Worm (Caenorhabditis elegans): Measurements from ENCODE around the gene T19D12.4.

Gene T19D12.4

ce11 chrII:6592251-6592650 is 38.7 kb upstream of the T19D12.4 start, which contains the start of gene C56C10.9:
Gene C56C10.9, minus strand, starts transcription at chrII:6592351.
- TF ChIP-seq tbx-37 (GFP tag; conservative IDR thresholded peaks at IDR 0.05) (no peak), ceh-13 (GFP tag; optimal IDR thresholded peaks at IDR 0.05) (no peak), ets-7 (tag; optimal IDR thresholded peaks at IDR 0.05) (no peak), hmbx-1 (tag; optimal IDR thresholded peaks at IDR 0.05) (no peak), pes-1 (GFP tag; IDR thresholded peaks at IDR 0.05) (no peak), flt-1 (GFP tag; IDR thresholded peaks at IDR 0.05) (no peak), hnd-1 (tag; optimal IDR thresholded peaks at IDR 0.05) (no peak), ama-1 (optimal IDR thresholded peaks at IDR 0.05) (no peak), tbx-11 (GFP tag; IDR thresholded peaks at IDR 0.05) (no peak)

- TF ChIP-seq ceh-13 (GFP tag; optimal IDR thresholded peaks at IDR 0.05): no peak
Measured at ce11 chrII:6594151-6594550, 36.8 kb upstream of the T19D12.4 start, which contains the start of gene aipr-1. Gene aipr-1, minus strand, starts transcription at chrII:6594251.

- TF ChIP-seq flt-1 (GFP tag; IDR thresholded peaks at IDR 0.05): no peak
- no peak for TF ChIP-seq tra-4 (tag; optimal IDR thresholded peaks at IDR 0.05)
- no peak for TF ChIP-seq pes-1 (GFP tag; IDR thresholded peaks at IDR 0.05)
- no peak for TF ChIP-seq aly-1 (tag; optimal IDR thresholded peaks at IDR 0.05)
- no peak for TF ChIP-seq ama-1 (optimal IDR thresholded peaks at IDR 0.05)
- TF ChIP-seq hmg-4 (GFP tag; optimal IDR thresholded peaks at IDR 0.05): no peak
- TF ChIP-seq ceh-13 (GFP tag; optimal IDR thresholded peaks at IDR 0.05): no peak
- no peak for TF ChIP-seq tbx-37 (GFP tag; conservative IDR thresholded peaks at IDR 0.05)
- TF ChIP-seq sea-1 (GFP tag; conservative IDR thresholded peaks at IDR 0.05): no peak
- no peak for TF ChIP-seq hnd-1 (tag; optimal IDR thresholded peaks at IDR 0.05)
Measured at ce11 chrII:6597507-6597906, 33.4 kb upstream of the T19D12.4 start.

ce11 chrII:6598050-6598449 is 32.9 kb upstream of the T19D12.4 start, which contains the start of gene dnj-8:
Gene dnj-8, minus strand, starts transcription at chrII:6598080.
- TF ChIP-seq ceh-36 (tag; optimal IDR thresholded peaks at IDR 0.05) (no peak), ceh-13 (GFP tag; optimal IDR thresholded peaks at IDR 0.05) (no peak), flt-1 (GFP tag; IDR thresholded peaks at IDR 0.05) (no peak), aly-1 (tag; optimal IDR thresholded peaks at IDR 0.05) (no peak), hmg-4 (GFP tag; optimal IDR thresholded peaks at IDR 0.05) (no peak), hnd-1 (tag; optimal IDR thresholded peaks at IDR 0.05) (no peak), tbx-11 (GFP tag; IDR thresholded peaks at IDR 0.05) (no peak), hmbx-1 (tag; optimal IDR thresholded peaks at IDR 0.05) (no peak), scrt-1 (GFP tag; IDR thresholded peaks at IDR 0.05) (no peak), ets-7 (tag; optimal IDR thresholded peaks at IDR 0.05) (no peak), ama-1 (optimal IDR thresholded peaks at IDR 0.05) (no peak), F13C5.2 (tag; optimal IDR thresholded peaks at IDR 0.05) (no peak), B0310.2 (tag; optimal IDR thresholded peaks at IDR 0.05) (no peak), tbx-37 (GFP tag; conservative IDR thresholded peaks at IDR 0.05) (no peak), sea-1 (GFP tag; conservative IDR thresholded peaks at IDR 0.05) (no peak), tra-4 (tag; optimal IDR thresholded peaks at IDR 0.05) (no peak), pes-1 (GFP tag; IDR thresholded peaks at IDR 0.05) (no peak)

- TF ChIP-seq F13C5.2 (tag; optimal IDR thresholded peaks at IDR 0.05) (no peak), aly-1 (tag; optimal IDR thresholded peaks at IDR 0.05) (no peak), B0310.2 (tag; optimal IDR thresholded peaks at IDR 0.05) (no peak), tra-4 (tag; optimal IDR thresholded peaks at IDR 0.05) (no peak), ets-7 (tag; optimal IDR thresholded peaks at IDR 0.05) (no peak), ceh-13 (GFP tag; optimal IDR thresholded peaks at IDR 0.05) (no peak), sea-1 (GFP tag; conservative IDR thresholded peaks at IDR 0.05) (no peak), ama-1 (optimal IDR thresholded peaks at IDR 0.05) (no peak), tbx-37 (GFP tag; conservative IDR thresholded peaks at IDR 0.05) (no peak), hmbx-1 (tag; optimal IDR thresholded peaks at IDR 0.05) (no peak), ceh-36 (tag; optimal IDR thresholded peaks at IDR 0.05) (no peak), scrt-1 (GFP tag; IDR thresholded peaks at IDR 0.05) (no peak), hnd-1 (tag; optimal IDR thresholded peaks at IDR 0.05) (no peak)
Measured at ce11 chrII:6600973-6601372, 29.9 kb upstream of the T19D12.4 start, which contains the start of gene vps-33.2. Gene vps-33.2, plus strand, starts transcription at chrII:6601216.

ce11 chrII:6608626-6609025 is 22.3 kb upstream of the T19D12.4 start:
- TF ChIP-seq tbx-37 (GFP tag; conservative IDR thresholded peaks at IDR 0.05): no peak
- no peak for TF ChIP-seq hnd-1 (tag; optimal IDR thresholded peaks at IDR 0.05)
- no peak for TF ChIP-seq flt-1 (GFP tag; IDR thresholded peaks at IDR 0.05)

ce11 chrII:6609315-6609842 is 21.5 kb upstream of the T19D12.4 start, which contains the start of gene epg-5:
Gene epg-5, minus strand, starts transcription at chrII:6609365.
- TF ChIP-seq tra-4 (tag; optimal IDR thresholded peaks at IDR 0.05) (no peak), aly-1 (tag; optimal IDR thresholded peaks at IDR 0.05) (no peak), tbx-37 (GFP tag; conservative IDR thresholded peaks at IDR 0.05) (no peak), ama-1 (optimal IDR thresholded peaks at IDR 0.05) (no peak), ceh-36 (tag; optimal IDR thresholded peaks at IDR 0.05) (no peak), tbx-11 (GFP tag; IDR thresholded peaks at IDR 0.05) (no peak), B0310.2 (tag; optimal IDR thresholded peaks at IDR 0.05) (no peak), ets-7 (tag; optimal IDR thresholded peaks at IDR 0.05) (no peak), scrt-1 (GFP tag; IDR thresholded peaks at IDR 0.05) (no peak), hmbx-1 (tag; optimal IDR thresholded peaks at IDR 0.05) (no peak), sea-1 (GFP tag; conservative IDR thresholded peaks at IDR 0.05) (no peak), F13C5.2 (tag; optimal IDR thresholded peaks at IDR 0.05) (no peak), flt-1 (GFP tag; IDR thresholded peaks at IDR 0.05) (no peak), hnd-1 (tag; optimal IDR thresholded peaks at IDR 0.05) (no peak), pes-1 (GFP tag; IDR thresholded peaks at IDR 0.05) (no peak), hmg-4 (GFP tag; optimal IDR thresholded peaks at IDR 0.05) (no peak)

- TF ChIP-seq scrt-1 (GFP tag; IDR thresholded peaks at IDR 0.05): no peak
- no peak for TF ChIP-seq ceh-13 (GFP tag; optimal IDR thresholded peaks at IDR 0.05)
- no peak for TF ChIP-seq ama-1 (optimal IDR thresholded peaks at IDR 0.05)
- no peak for TF ChIP-seq hmg-4 (GFP tag; optimal IDR thresholded peaks at IDR 0.05)
- TF ChIP-seq pes-1 (GFP tag; IDR thresholded peaks at IDR 0.05): no peak
- TF ChIP-seq hmbx-1 (tag; optimal IDR thresholded peaks at IDR 0.05): no peak
- no peak for TF ChIP-seq tbx-11 (GFP tag; IDR thresholded peaks at IDR 0.05)
- TF ChIP-seq B0310.2 (tag; optimal IDR thresholded peaks at IDR 0.05): no peak
- TF ChIP-seq tra-4 (tag; optimal IDR thresholded peaks at IDR 0.05): no peak
- TF ChIP-seq tbx-37 (GFP tag; conservative IDR thresholded peaks at IDR 0.05): no peak
Measured at ce11 chrII:6610262-6610661, 20.6 kb upstream of the T19D12.4 start.
